Worm (Caenorhabditis elegans) whole organism, midembryonic: Measurements from ENCODE around the gene F42A6.5.
"Not testable (repeated sequence)": the region's sequence is repeated elsewhere in the genome, so short reads cannot be mapped to it uniquely, and the experiment has no call there.

ENCODE experiments used
- T22C8.4 ChIP-seq: fragments of 200-800 bp; sonication (Bioruptor generic); IDR thresholded peaks from 2 replicates; pipeline ENCODE4 v1.3.6; 2022; ENCODE audit warnings: missing genetic modification characterization, missing compliant biosample characterization
- cog-1 ChIP-seq: sonication (generic microtip); optimal IDR thresholded peaks from 2 replicates; lab custom pipeline; 2016; ENCODE audit warnings: missing genetic modification characterization, missing compliant biosample characterization
- flt-1 ChIP-seq: fragments of 200-800 bp; sonication (Bioruptor generic); IDR thresholded peaks from 2 replicates; pipeline ENCODE4 v1.3.6; 2022; ENCODE audit warnings: missing genetic modification characterization, missing compliant biosample characterization
- klf-2 ChIP-seq: fragments of 200-800 bp; sonication (Bioruptor generic); conservative IDR thresholded peaks from 2 replicates; pipeline ENCODE4 v1.3.6; 2022; ENCODE audit warnings: missing genetic modification reagents, missing genetic modification characterization, missing compliant biosample characterization
- med-1 ChIP-seq: sonication (generic microtip); optimal IDR thresholded peaks from 2 replicates; lab custom pipeline; 2017; ENCODE audit warnings: missing genetic modification characterization, mild to moderate bottlenecking, missing compliant biosample characterization, antibody characterized with exemption, missing genetic modification reagents; ENCODE audit not compliant: insufficient read depth
- ref-1 ChIP-seq: fragments of 200-800 bp; sonication (Bioruptor generic); conservative IDR thresholded peaks from 2 replicates; pipeline ENCODE4 v1.3.6; 2022; ENCODE audit warnings: missing genetic modification reagents, missing genetic modification characterization, missing compliant biosample characterization
- tab-1 ChIP-seq: fragments of 200-800 bp; sonication (Bioruptor generic); IDR thresholded peaks from 2 replicates; pipeline ENCODE4 v1.3.6; 2022; ENCODE audit warnings: missing genetic modification characterization, missing compliant biosample characterization
- ztf-23 ChIP-seq: fragments of 200-800 bp; sonication (Bioruptor generic); IDR thresholded peaks from 2 replicates; pipeline ENCODE4 v1.3.6; 2022; ENCODE audit warnings: missing genetic modification reagents, missing genetic modification characterization, missing compliant biosample characterization
- ztf-29 ChIP-seq: fragments of 200-800 bp; sonication (Bioruptor generic); IDR thresholded peaks from 2 replicates; pipeline ENCODE4 v1.3.6; 2022; ENCODE audit warnings: missing genetic modification reagents, missing genetic modification characterization, missing compliant biosample characterization

F42A6.5 gene

DNA sequence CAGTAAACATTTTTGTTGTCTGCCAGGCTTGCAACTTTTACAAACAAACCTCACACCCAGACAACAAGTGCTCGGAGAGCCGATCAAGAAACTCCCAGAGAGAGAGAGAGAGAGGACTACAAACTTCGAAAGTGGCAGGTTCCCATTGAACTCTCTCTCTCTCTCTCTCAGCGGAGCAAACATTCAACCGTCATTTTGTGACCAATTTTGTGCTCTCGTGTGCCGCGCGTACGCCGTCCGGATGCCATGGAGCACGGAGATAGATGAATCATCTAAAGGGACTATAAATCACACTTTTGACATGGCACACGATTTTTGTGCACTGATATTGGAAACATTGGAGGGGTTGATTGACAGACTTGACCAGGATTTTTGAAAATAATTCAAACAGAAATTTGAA is 22.8 kb downstream of the F42A6.5 start:
- TF ChIP-seq med-1 (GFP tag; lab: Kevin White, UChicago) (no peak), ztf-29 (GFP tag; lab: Robert Waterston, UW) (no peak), T22C8.4 (GFP tag; lab: Robert Waterston, UW) (no peak), ref-1 (GFP tag; lab: Robert Waterston, UW) (no peak), flt-1 (GFP tag; lab: Robert Waterston, UW) (no peak), klf-2 (GFP tag; lab: Robert Waterston, UW) (no peak), cog-1 (tag; lab: Kevin White, UChicago) (no peak), ztf-23 (GFP tag; lab: Robert Waterston, UW) (no peak), tab-1 (no peak)

DNA sequence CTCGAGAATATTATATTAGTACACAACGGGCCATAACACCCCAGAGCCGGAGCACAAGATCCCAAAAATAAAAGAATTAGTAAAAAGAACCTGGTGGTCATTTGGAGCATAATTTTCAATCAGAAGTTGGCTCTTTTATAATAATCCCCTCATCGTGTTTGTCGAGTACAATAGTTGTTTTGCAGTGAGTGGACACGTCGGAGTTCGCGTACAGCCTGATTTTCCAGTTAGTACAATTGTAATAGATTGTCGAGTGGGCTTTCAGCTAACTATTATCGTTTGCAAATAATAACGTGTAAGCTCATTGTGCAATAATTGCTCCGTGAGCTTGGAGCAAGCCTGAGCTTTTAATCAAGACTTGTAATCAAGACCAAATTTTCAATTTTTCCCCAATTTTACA is 24.2 kb downstream of the F42A6.5 start, which contains the start of gene W08E12.9:
Gene W08E12.9, minus strand, starts transcription at position 101 of the 400 bp plus-strand sequence.
- TF ChIP-seq ztf-29 (GFP tag; lab: Robert Waterston, UW) (no peak), med-1 (GFP tag; lab: Kevin White, UChicago) (no peak), tab-1 (no peak), ztf-23 (GFP tag; lab: Robert Waterston, UW) (no peak), cog-1 (tag; lab: Kevin White, UChicago) (no peak), klf-2 (GFP tag; lab: Robert Waterston, UW) (no peak), T22C8.4 (GFP tag; lab: Robert Waterston, UW) (no peak), flt-1 (GFP tag; lab: Robert Waterston, UW) (no peak), ref-1 (GFP tag; lab: Robert Waterston, UW) (no peak)

DNA sequence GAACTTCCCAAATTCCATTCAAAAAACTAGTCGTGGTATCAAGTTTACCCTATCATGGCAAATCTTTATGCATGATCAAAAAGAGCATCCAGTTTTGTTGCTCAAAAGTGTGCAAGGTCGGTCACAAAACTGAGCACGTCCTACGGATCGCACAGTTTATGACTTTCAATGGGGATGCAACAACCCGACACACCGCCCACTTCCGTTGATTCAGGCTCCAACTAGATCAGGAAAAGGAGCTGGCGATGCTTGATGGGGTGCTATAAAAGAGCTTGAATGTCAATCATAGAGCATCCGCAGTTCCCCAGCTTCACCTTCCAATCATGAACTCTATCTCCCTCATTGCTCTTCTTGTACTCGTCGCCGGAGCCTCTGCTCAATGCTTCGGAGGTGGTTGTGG is 26.1 kb downstream of the F42A6.5 start, which contains the start of gene W08E12.2:
Gene W08E12.2, plus strand, starts transcription at position 301 of the 400 bp plus-strand sequence.
- TF ChIP-seq tab-1 (no peak), klf-2 (GFP tag; lab: Robert Waterston, UW) (no peak), ztf-23 (GFP tag; lab: Robert Waterston, UW) (no peak), flt-1 (GFP tag; lab: Robert Waterston, UW) (no peak), T22C8.4 (GFP tag; lab: Robert Waterston, UW) (no peak), ztf-29 (GFP tag; lab: Robert Waterston, UW) (no peak), cog-1 (tag; lab: Kevin White, UChicago) (no peak), med-1 (GFP tag; lab: Kevin White, UChicago) (no peak), ref-1 (GFP tag; lab: Robert Waterston, UW) (no peak)

DNA sequence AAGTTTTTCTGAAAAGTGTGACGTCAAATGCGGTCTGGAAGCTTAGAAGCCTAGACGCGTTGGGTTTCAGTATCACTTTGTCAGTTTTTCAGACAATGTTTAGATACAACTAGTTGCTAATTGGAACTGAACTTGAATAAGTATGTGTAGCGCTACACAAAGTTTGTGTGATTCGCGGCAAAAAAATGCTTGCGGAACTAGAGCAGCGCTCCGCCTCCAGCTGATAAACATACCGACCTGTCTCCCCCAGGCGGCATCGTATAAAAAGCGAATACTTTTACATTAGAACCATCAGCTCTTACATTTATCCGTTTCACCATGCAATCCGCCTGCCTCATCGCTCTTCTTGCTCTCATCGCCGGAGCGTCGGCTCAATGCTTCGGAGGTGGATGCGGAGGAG is 28.0 kb downstream of the F42A6.5 start, which contains the start of gene idpp-12:
Gene idpp-12, plus strand, starts transcription at position 301 of the 400 bp plus-strand sequence.
- TF ChIP-seq flt-1 (GFP tag; lab: Robert Waterston, UW); ztf-23 (GFP tag; lab: Robert Waterston, UW); med-1 (GFP tag; lab: Kevin White, UChicago): not testable (repeated sequence)

DNA sequence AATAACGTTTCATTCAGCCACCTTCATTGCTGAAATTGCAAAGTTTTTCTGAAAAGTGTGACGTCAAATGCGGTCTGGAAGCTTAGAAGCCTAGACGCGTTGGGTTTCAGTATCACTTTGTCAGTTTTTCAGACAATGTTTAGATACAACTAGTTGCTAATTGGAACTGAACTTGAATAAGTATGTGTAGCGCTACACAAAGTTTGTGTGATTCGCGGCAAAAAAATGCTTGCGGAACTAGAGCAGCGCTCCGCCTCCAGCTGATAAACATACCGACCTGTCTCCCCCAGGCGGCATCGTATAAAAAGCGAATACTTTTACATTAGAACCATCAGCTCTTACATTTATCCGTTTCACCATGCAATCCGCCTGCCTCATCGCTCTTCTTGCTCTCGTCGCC is 29.6 kb downstream of the F42A6.5 start, which contains the start of gene W08E12.4:
Gene W08E12.4, plus strand, starts transcription at position 301 of the 400 bp plus-strand sequence.
- TF ChIP-seq med-1 (GFP tag; lab: Kevin White, UChicago); tab-1; T22C8.4 (GFP tag; lab: Robert Waterston, UW): not testable (repeated sequence)

DNA sequence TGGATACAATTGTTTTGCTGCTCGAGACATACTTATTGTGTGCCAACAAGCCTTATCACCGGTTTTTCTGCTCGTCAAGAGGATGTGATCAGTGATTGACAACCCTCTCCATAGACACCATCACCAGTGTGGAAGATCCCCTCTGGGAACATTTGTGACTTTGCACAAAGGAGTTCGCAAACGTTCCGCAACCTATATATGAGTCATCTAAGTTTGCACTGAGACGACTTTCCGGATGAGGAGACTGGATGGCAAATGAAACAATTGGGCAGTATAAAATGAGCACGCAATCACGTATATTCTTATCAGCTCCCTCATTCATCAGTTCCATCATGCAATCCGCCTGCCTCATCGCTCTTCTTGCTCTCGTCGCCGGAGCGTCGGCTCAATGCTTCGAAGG is 31.2 kb downstream of the F42A6.5 start, which contains the start of gene W08E12.5:
Gene W08E12.5, plus strand, starts transcription at position 301 of the 400 bp plus-strand sequence.
- TF ChIP-seq ztf-23 (GFP tag; lab: Robert Waterston, UW) = no peak
- no peak for TF ChIP-seq tab-1
- no peak for TF ChIP-seq ref-1 (GFP tag; lab: Robert Waterston, UW)
- TF ChIP-seq med-1 (GFP tag; lab: Kevin White, UChicago) = no peak
- no peak for TF ChIP-seq flt-1 (GFP tag; lab: Robert Waterston, UW)
- no peak for TF ChIP-seq ztf-29 (GFP tag; lab: Robert Waterston, UW)
- no peak for TF ChIP-seq klf-2 (GFP tag; lab: Robert Waterston, UW)
- TF ChIP-seq T22C8.4 (GFP tag; lab: Robert Waterston, UW) = no peak
- TF ChIP-seq cog-1 (tag; lab: Kevin White, UChicago) = no peak

DNA sequence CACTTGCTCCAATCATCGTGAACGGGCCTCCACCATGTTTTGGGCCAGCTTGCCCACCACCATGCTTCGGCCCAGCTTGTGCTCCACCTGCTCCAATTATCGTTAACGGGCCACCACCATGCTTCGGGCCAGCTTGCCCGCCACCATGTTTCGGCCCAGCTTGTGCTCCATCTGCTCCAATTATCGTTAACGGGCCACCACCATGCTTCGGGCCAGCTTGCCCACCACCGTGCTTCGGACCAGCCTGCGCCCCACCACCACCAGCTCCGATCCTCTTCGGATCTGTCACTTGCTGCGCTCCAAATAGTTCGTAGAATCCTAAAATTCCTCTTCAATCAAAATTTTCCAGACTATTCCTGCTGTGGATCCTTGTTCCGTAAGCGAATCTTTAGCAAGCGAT is 32.4 kb downstream of the F42A6.5 start:
- no peak for TF ChIP-seq cog-1 (tag; lab: Kevin White, UChicago)
- no peak for TF ChIP-seq flt-1 (GFP tag; lab: Robert Waterston, UW)
- no peak for TF ChIP-seq ztf-29 (GFP tag; lab: Robert Waterston, UW)
- TF ChIP-seq klf-2 (GFP tag; lab: Robert Waterston, UW) = no peak
- no peak for TF ChIP-seq ztf-23 (GFP tag; lab: Robert Waterston, UW)

DNA sequence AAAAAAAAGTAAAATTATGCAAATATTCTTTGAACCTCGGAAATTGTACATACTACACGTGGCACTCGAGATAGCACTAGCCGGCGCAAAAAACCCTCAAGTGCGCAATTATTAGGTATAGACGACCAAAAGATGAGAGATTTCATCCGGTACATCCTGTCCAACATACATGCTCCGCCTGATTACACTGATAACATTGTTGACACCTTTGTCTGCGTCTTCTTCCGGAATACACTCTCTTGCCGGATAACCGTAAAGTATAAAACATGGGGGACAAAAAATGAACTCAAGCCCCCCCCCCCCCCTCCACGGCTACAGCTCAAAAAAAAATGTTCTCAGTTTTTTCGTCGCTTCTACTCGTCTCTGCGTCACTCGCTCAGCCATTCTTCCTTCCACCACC is 33.4 kb downstream of the F42A6.5 start, which contains the start of gene W08E12.6:
Gene W08E12.6, plus strand, starts transcription at position 301 of the 400 bp plus-strand sequence.
- TF ChIP-seq ztf-29 (GFP tag; lab: Robert Waterston, UW) = no peak
- TF ChIP-seq ref-1 (GFP tag; lab: Robert Waterston, UW) = no peak
- no peak for TF ChIP-seq klf-2 (GFP tag; lab: Robert Waterston, UW)
- TF ChIP-seq cog-1 (tag; lab: Kevin White, UChicago) = no peak
- no peak for TF ChIP-seq T22C8.4 (GFP tag; lab: Robert Waterston, UW)
- no peak for TF ChIP-seq flt-1 (GFP tag; lab: Robert Waterston, UW)
- TF ChIP-seq med-1 (GFP tag; lab: Kevin White, UChicago) = no peak
- TF ChIP-seq tab-1 = no peak
- TF ChIP-seq ztf-23 (GFP tag; lab: Robert Waterston, UW) = no peak
